Worm (Caenorhabditis elegans): ENCODE measurements around the gene ZK546.2.
"Not testable (repeated sequence)": the region's sequence is repeated elsewhere in the genome, so short reads cannot be mapped to it uniquely, and the experiment has no call there.

Gene ZK546.2

DNA sequence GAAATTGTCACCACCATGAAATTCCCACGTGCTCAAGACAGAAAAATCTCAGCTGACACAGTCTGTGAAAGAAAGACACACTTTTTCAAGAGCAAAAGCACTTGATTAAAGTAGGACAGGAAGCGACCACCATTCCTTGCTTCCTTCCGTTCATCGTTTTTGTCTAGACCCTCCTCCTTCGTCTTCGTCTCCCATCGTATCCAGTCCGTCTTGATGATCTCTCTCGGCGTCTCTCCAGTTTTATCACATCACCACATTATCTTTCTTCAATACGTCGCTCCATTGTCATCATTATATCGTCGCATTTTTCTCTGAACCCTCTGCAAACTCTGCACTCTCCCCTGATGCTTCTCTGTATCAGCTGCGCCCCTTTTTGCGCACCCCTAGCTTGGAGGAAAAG lies 37.7 kb upstream of the ZK546.2 start (continued):
- TF ChIP-seq nhr-47 (tag; optimal IDR thresholded peaks at IDR 0.05) (peak; percentile 28), F16B12.6 (tag; optimal IDR thresholded peaks at IDR 0.05) (no peak), pax-3 (tag; optimal IDR thresholded peaks at IDR 0.05) (no peak), ceh-82 (tag; optimal IDR thresholded peaks at IDR 0.05) (no peak), unc-98 (GFP tag; IDR thresholded peaks at IDR 0.05) (no peak), egl-27 (tag; optimal IDR thresholded peaks at IDR 0.05) (no peak), mep-1 (tag; optimal IDR thresholded peaks at IDR 0.05) (peak; percentile 19), ztf-11 (tag; optimal IDR thresholded peaks at IDR 0.05) (no peak), xbp-1 (tag; optimal IDR thresholded peaks at IDR 0.05) (no peak), blmp-1 (tag; optimal IDR thresholded peaks at IDR 0.05) (peak; percentile 9), elt-3 (tag; optimal IDR thresholded peaks at IDR 0.05) (peak in 1 of 6 experiments; percentile 7), lin-14 (GFP tag; optimal IDR thresholded peaks at IDR 0.05) (peak; percentile 77), dpl-1 (GFP tag; optimal IDR thresholded peaks at IDR 0.05) (peak in 1 of 3 experiments; percentile 2), ces-1 (GFP tag; optimal IDR thresholded peaks at IDR 0.05) (no peak), fkh-8 (tag; optimal IDR thresholded peaks at IDR 0.05) (peak; percentile 54), nhr-84 (tag; optimal IDR thresholded peaks at IDR 0.05) (no peak), nhr-20 (tag; optimal IDR thresholded peaks at IDR 0.05) (no peak), skn-1 (tag; optimal IDR thresholded peaks at IDR 0.05) (peak; percentile 97)

ce11 chrII:4914214-4914613 lies 31.6 kb upstream of the ZK546.2 start, which contains the start of gene R05F9.11:
R05F9.11 (minus strand) TSS chrII:4914218.
- TF ChIP-seq nhr-90 (tag; optimal IDR thresholded peaks at IDR 0.05; ENCODE audit: poor library complexity) (no peak), F16B12.6 (tag; optimal IDR thresholded peaks at IDR 0.05) (no peak), C34B4.2 (tag; optimal IDR thresholded peaks at IDR 0.05) (no peak), snu-23 (GFP tag; optimal IDR thresholded peaks at IDR 0.05) (no peak), mef-2 (tag; optimal IDR thresholded peaks at IDR 0.05) (no peak), pax-3 (tag; optimal IDR thresholded peaks at IDR 0.05) (no peak), unc-98 (GFP tag; IDR thresholded peaks at IDR 0.05) (no peak), ztf-11 (tag; optimal IDR thresholded peaks at IDR 0.05) (no peak), tbx-2 (tag; optimal IDR thresholded peaks at IDR 0.05) (no peak), ztf-4 (tag; optimal IDR thresholded peaks at IDR 0.05) (no peak), ces-1 (GFP tag; optimal IDR thresholded peaks at IDR 0.05) (no peak), mep-1 (tag; optimal IDR thresholded peaks at IDR 0.05) (no peak), sup-37 (GFP tag; optimal IDR thresholded peaks at IDR 0.05) (no peak), C04F5.9 (tag; optimal IDR thresholded peaks at IDR 0.05) (no peak), aly-2 (tag; optimal IDR thresholded peaks at IDR 0.05) (no peak)

- TF ChIP-seq sox-4 (tag; optimal IDR thresholded peaks at IDR 0.05) (no peak), C04F5.9 (tag; optimal IDR thresholded peaks at IDR 0.05) (no peak), dsc-1 (tag; optimal IDR thresholded peaks at IDR 0.05) (no peak), elt-2 (tag; optimal IDR thresholded peaks at IDR 0.05) (no peak), nhr-85 (tag) (peak; percentile 71), F16B12.6 (tag; optimal IDR thresholded peaks at IDR 0.05) (no peak), efl-1 (optimal IDR thresholded peaks at IDR 0.05) (no peak), efl-1 (GFP tag; optimal IDR thresholded peaks at IDR 0.05 in 1 of 2) (peak in 1 of 2 experiments; percentile 63), aly-2 (tag; optimal IDR thresholded peaks at IDR 0.05) (no peak), nhr-77 (tag; optimal IDR thresholded peaks at IDR 0.05) (no peak), aha-1 (tag; optimal IDR thresholded peaks at IDR 0.05) (no peak)
Observed at ce11 chrII:4915572-4915971, 30.3 kb upstream of the ZK546.2 start.

ce11 chrII:4916462-4916861 lies 29.4 kb upstream of the ZK546.2 start, which contains the start of gene msp-31:
msp-31 (minus strand) TSS chrII:4916562.
- not testable (repeated sequence) for TF ChIP-seq sptf-1, nhr-12, zag-1 (tag; optimal IDR thresholded peaks at IDR 0.05)

All from whole organism, L1 larva.